Fruit fly (Drosophila melanogaster): ENCODE results near the gene gd.

The gd gene

dm6 chrX:11984987-11985386, 2.6 kb downstream of the gd start, which contains the start of gene cac:
Gene cac, minus strand, starts transcription at chrX:11985087.
- TF ChIP-seq pan (optimal IDR thresholded peaks at IDR 0.05) (no peak), usp (GFP tag; optimal IDR thresholded peaks at IDR 0.05) (no peak), Dll (optimal IDR thresholded peaks at IDR 0.05) (no peak), CG8478 (optimal IDR thresholded peaks at IDR 0.05) (no peak), EcR (GFP tag; optimal IDR thresholded peaks at IDR 0.05) (no peak), psq (optimal IDR thresholded peaks at IDR 0.05) (no peak)

- no peak for TF ChIP-seq EcR (GFP tag; optimal IDR thresholded peaks at IDR 0.05)
- TF ChIP-seq psq (optimal IDR thresholded peaks at IDR 0.05) = no peak
- TF ChIP-seq usp (GFP tag; optimal IDR thresholded peaks at IDR 0.05) = no peak
- TF ChIP-seq CG8478 (optimal IDR thresholded peaks at IDR 0.05) = no peak
- TF ChIP-seq pan (optimal IDR thresholded peaks at IDR 0.05) = no peak
- no peak for TF ChIP-seq Dll (optimal IDR thresholded peaks at IDR 0.05)
Measured at dm6 chrX:11983838-11984237, 3.7 kb downstream of the gd start.

Data from whole organism.